Fruit fly (Drosophila melanogaster) whole organism, prepupa: ENCODE measurements around the gene yellow-f.

Source experiments
- Blimp-1 ChIP-seq: fragments of 200-800 bp; sonication (Bioruptor generic); optimal IDR thresholded peaks from 3 replicates; lab custom pipeline; 2017; ENCODE audit warnings: missing biosample characterization, missing genetic modification characterization, mild to moderate bottlenecking, moderate library complexity, missing genetic modification reagents
- CG10631 ChIP-seq: fragments of 200-800 bp; sonication (Bioruptor generic); optimal IDR thresholded peaks from 2 replicates; lab custom pipeline; 2016; ENCODE audit warnings: missing biosample characterization, missing genetic modification characterization
- CG11762 ChIP-seq: fragments of 200-800 bp; sonication (Bioruptor generic); optimal IDR thresholded peaks from 3 replicates; lab custom pipeline; 2016; ENCODE audit warnings: missing biosample characterization, missing genetic modification characterization; ENCODE audit not compliant: insufficient read depth
- CG1621 ChIP-seq: fragments of 200-800 bp; sonication (Bioruptor generic); optimal IDR thresholded peaks from 3 replicates; lab custom pipeline; 2018; ENCODE audit warnings: missing biosample characterization, mild to moderate bottlenecking, missing genetic modification characterization
- CG3032 ChIP-seq: fragments of 200-800 bp; optimal IDR thresholded peaks from 2 replicates; lab custom pipeline; 2019; ENCODE audit warnings: missing biosample characterization, mild to moderate bottlenecking, missing genetic modification characterization, moderate library complexity
- CG32006 ChIP-seq: fragments of 200-800 bp; sonication (Bioruptor generic); optimal IDR thresholded peaks from 3 replicates; lab custom pipeline; 2017; ENCODE audit warnings: missing biosample characterization, mild to moderate bottlenecking, missing genetic modification characterization
- CG34406 ChIP-seq: fragments of 200-800 bp; sonication (Bioruptor generic); optimal IDR thresholded peaks from 3 replicates; lab custom pipeline; 2016; ENCODE audit warnings: missing biosample characterization, missing genetic modification characterization
- CG6163 ChIP-seq: fragments of 200-800 bp; sonication (Bioruptor generic); IDR thresholded peaks from 3 replicates; pipeline ENCODE4 v1.3.6; 2022; ENCODE audit warnings: missing biosample characterization, missing genetic modification characterization
- CG6276 ChIP-seq: fragments of 200-800 bp; sonication (Bioruptor generic); optimal IDR thresholded peaks from 2 replicates; lab custom pipeline; 2017; ENCODE audit warnings: missing biosample characterization, mild to moderate bottlenecking, missing genetic modification characterization
- CG6808 ChIP-seq: fragments of 200-800 bp; sonication (Bioruptor generic); optimal IDR thresholded peaks from 3 replicates; lab custom pipeline; 2017; ENCODE audit warnings: missing biosample characterization, missing genetic modification characterization, mild to moderate bottlenecking, moderate library complexity, missing genetic modification reagents
- CG6854 ChIP-seq: fragments of 200-800 bp; sonication (Bioruptor generic); optimal IDR thresholded peaks from 2 replicates; lab custom pipeline; 2017; ENCODE audit warnings: missing biosample characterization, mild to moderate bottlenecking, missing genetic modification characterization
- CG7368 ChIP-seq: fragments of 200-800 bp; sonication (Bioruptor generic); optimal IDR thresholded peaks from 3 replicates; lab custom pipeline; 2016; ENCODE audit warnings: missing biosample characterization, missing genetic modification characterization
- CG8119 ChIP-seq: fragments of 200-800 bp; sonication (Bioruptor generic); IDR thresholded peaks from 3 replicates; pipeline ENCODE4 v1.3.6; 2022; ENCODE audit warnings: missing biosample characterization, missing genetic modification characterization
- CG9139 ChIP-seq: fragments of 200-800 bp; sonication (Bioruptor generic); optimal IDR thresholded peaks from 3 replicates; lab custom pipeline; 2017; ENCODE audit warnings: missing biosample characterization, mild to moderate bottlenecking, missing genetic modification characterization
- Eip75B ChIP-seq: fragments of 200-800 bp; sonication (Bioruptor generic); optimal IDR thresholded peaks from 3 replicates; lab custom pipeline; 2016; ENCODE audit warnings: missing biosample characterization, missing genetic modification characterization
- Ets21C ChIP-seq: fragments of 200-800 bp; sonication (Bioruptor generic); optimal IDR thresholded peaks from 3 replicates; lab custom pipeline; 2016; ENCODE audit warnings: missing biosample characterization, missing genetic modification characterization
- Hr4 ChIP-seq: fragments of 200-800 bp; sonication (Bioruptor generic); optimal IDR thresholded peaks from 3 replicates; lab custom pipeline; 2016; ENCODE audit warnings: missing biosample characterization, missing genetic modification characterization
- Lpt ChIP-seq: fragments of 200-800 bp; sonication (Bioruptor generic); optimal IDR thresholded peaks from 3 replicates; lab custom pipeline; 2016; ENCODE audit warnings: missing biosample characterization, missing genetic modification characterization
- Met ChIP-seq: fragments of 200-800 bp; sonication (Bioruptor generic); optimal IDR thresholded peaks from 3 replicates; lab custom pipeline; 2016; ENCODE audit warnings: missing biosample characterization, missing genetic modification characterization
- Smox ChIP-seq: fragments of 200-800 bp; sonication (Bioruptor generic); optimal IDR thresholded peaks from 3 replicates; lab custom pipeline; 2016; ENCODE audit warnings: missing biosample characterization, missing genetic modification characterization
- Sox102F ChIP-seq: fragments of 200-800 bp; sonication (Bioruptor generic); optimal IDR thresholded peaks from 2 replicates; lab custom pipeline; 2016; ENCODE audit warnings: missing biosample characterization, mild to moderate bottlenecking, missing genetic modification characterization
- Sox14 ChIP-seq: fragments of 200-800 bp; sonication (Bioruptor generic); optimal IDR thresholded peaks from 3 replicates; lab custom pipeline; 2016; ENCODE audit warnings: missing biosample characterization, missing genetic modification characterization
- Sox15 ChIP-seq: fragments of 200-800 bp; sonication (Bioruptor generic); optimal IDR thresholded peaks from 3 replicates; lab custom pipeline; 2016; ENCODE audit warnings: missing biosample characterization, missing genetic modification characterization
- acj6 ChIP-seq: fragments of 200-800 bp; sonication (Bioruptor generic); optimal IDR thresholded peaks from 3 replicates; lab custom pipeline; 2016; ENCODE audit warnings: missing biosample characterization, missing genetic modification characterization
- cyc ChIP-seq: fragments of 200-800 bp; sonication (Bioruptor generic); optimal IDR thresholded peaks from 3 replicates; lab custom pipeline; 2016; ENCODE audit warnings: missing biosample characterization, missing genetic modification characterization
- dac ChIP-seq: fragments of 200-800 bp; sonication (Bioruptor generic); optimal IDR thresholded peaks from 2 replicates; lab custom pipeline; 2017; ENCODE audit warnings: missing biosample characterization, mild to moderate bottlenecking, missing genetic modification characterization
- dsx ChIP-seq: fragments of 200-800 bp; optimal IDR thresholded peaks from 3 replicates; lab custom pipeline; 2019; ENCODE audit warnings: missing biosample characterization, mild to moderate bottlenecking, missing genetic modification characterization, moderate library complexity; ENCODE audit not compliant: poor library complexity, severe bottlenecking
- eg ChIP-seq: fragments of 200-800 bp; sonication (Bioruptor generic); IDR thresholded peaks from 3 replicates; pipeline ENCODE4 v1.3.6; 2022; ENCODE audit warnings: missing biosample characterization, missing genetic modification characterization
- esn ChIP-seq: fragments of 200-800 bp; sonication (Bioruptor generic); optimal IDR thresholded peaks from 2 replicates; lab custom pipeline; 2016; ENCODE audit warnings: missing biosample characterization, mild to moderate bottlenecking, missing genetic modification characterization, moderate library complexity
- fd85E ChIP-seq: fragments of 200-800 bp; sonication (Bioruptor generic); optimal IDR thresholded peaks from 3 replicates; lab custom pipeline; 2016; ENCODE audit warnings: missing biosample characterization, missing genetic modification characterization
- fkh ChIP-seq: fragments of 200-800 bp; sonication (Bioruptor generic); optimal IDR thresholded peaks from 3 replicates; lab custom pipeline; 2017; ENCODE audit warnings: missing biosample characterization, mild to moderate bottlenecking, missing genetic modification characterization, moderate library complexity
- lz ChIP-seq: fragments of 200-800 bp; sonication (Bioruptor generic); optimal IDR thresholded peaks from 3 replicates; lab custom pipeline; 2016; ENCODE audit warnings: missing biosample characterization, missing genetic modification characterization
- pdm3 ChIP-seq: fragments of 200-800 bp; sonication (Bioruptor generic); optimal IDR thresholded peaks from 3 replicates; lab custom pipeline; 2016; ENCODE audit warnings: missing biosample characterization, missing genetic modification characterization
- spab ChIP-seq: fragments of 200-800 bp; sonication (Bioruptor generic); optimal IDR thresholded peaks from 2 replicates; lab custom pipeline; 2017; ENCODE audit warnings: missing biosample characterization, mild to moderate bottlenecking, missing genetic modification characterization, missing genetic modification reagents
- ss ChIP-seq, 2 experiments: fragments of 200-800 bp; sonication (Bioruptor generic); optimal IDR thresholded peaks; 2 replicates in 1 of 2; 3 replicates in 1 of 2; lab custom pipeline; 2017 to 2018; ENCODE audit warnings: mild to moderate bottlenecking in 2 of 2, missing biosample characterization in 2 of 2, missing genetic modification characterization in 2 of 2, moderate library complexity in 1 of 2
- svp ChIP-seq: fragments of 200-800 bp; sonication (Bioruptor generic); peaks from one replicate; lab custom pipeline; 2016; ENCODE audit warnings: missing biosample characterization, missing genetic modification characterization
- topi ChIP-seq: fragments of 200-800 bp; sonication (Bioruptor generic); optimal IDR thresholded peaks from 3 replicates; lab custom pipeline; 2016; ENCODE audit warnings: missing biosample characterization, missing genetic modification characterization

Gene yellow-f

dm6 chr3R:13039037-13039583 lies 46.1 kb upstream of the yellow-f start (continued):
- peak; percentile 12 for TF ChIP-seq pdm3 (GFP tag; lab: Kevin White, UChicago)
- peak; percentile 30 for TF ChIP-seq topi
- TF ChIP-seq Sox15 (GFP tag; lab: Kevin White, UChicago), result no peak
- TF ChIP-seq CG6808, result peak; percentile 16
- no peak for TF ChIP-seq Ets21C
- peak; percentile 9 for TF ChIP-seq spab (GFP tag; lab: Kevin White, UChicago)
- TF ChIP-seq eg (GFP tag; lab: Robert Waterston, UW), result peak; percentile 57; the same call in 2 of the 3 replicates
- no peak for TF ChIP-seq ss (GFP tag; optimal IDR thresholded peaks at IDR 0.05; lab: Kevin White, UChicago)
- TF ChIP-seq Smox (GFP tag; lab: Kevin White, UChicago), result peak; percentile 22
- TF ChIP-seq Hr4 (GFP tag; lab: Kevin White, UChicago), result no peak
- TF ChIP-seq fd85E (GFP tag; lab: Kevin White, UChicago), result no peak
- no peak for TF ChIP-seq CG32006 (GFP tag; lab: Kevin White, UChicago)
- TF ChIP-seq Sox14 (GFP tag; lab: Kevin White, UChicago), result peak; percentile 24
- TF ChIP-seq CG1621, result no peak
- TF ChIP-seq CG8119, result 0 out of 3 replicates have a peak, but pooled peaks have one; percentile 32
- TF ChIP-seq CG6163 (GFP tag; lab: Robert Waterston, UW), result peak; percentile 54; the same call in 2 of the 3 replicates
- no peak for TF ChIP-seq CG6854

- TF ChIP-seq Sox15 (GFP tag; lab: Kevin White, UChicago) (no peak), Sox102F (GFP tag; lab: Kevin White, UChicago) (no peak), CG32006 (GFP tag; lab: Kevin White, UChicago) (no peak), Lpt (GFP tag; lab: Kevin White, UChicago) (no peak), Hr4 (GFP tag; lab: Kevin White, UChicago) (no peak), cyc (GFP tag; lab: Kevin White, UChicago) (no peak), CG34406 (no peak), Ets21C (no peak), CG10631 (no peak), CG6276 (GFP tag; lab: Kevin White, UChicago) (no peak), lz (GFP tag; lab: Kevin White, UChicago) (no peak), pdm3 (GFP tag; lab: Kevin White, UChicago) (no peak), acj6 (no peak)
Observed at dm6 chr3R:13038075-13038474, 45.1 kb upstream of the yellow-f start, which contains the start of gene CG11668. TSS of gene CG11668 (plus strand) at chr3R:13038375.

DNA sequence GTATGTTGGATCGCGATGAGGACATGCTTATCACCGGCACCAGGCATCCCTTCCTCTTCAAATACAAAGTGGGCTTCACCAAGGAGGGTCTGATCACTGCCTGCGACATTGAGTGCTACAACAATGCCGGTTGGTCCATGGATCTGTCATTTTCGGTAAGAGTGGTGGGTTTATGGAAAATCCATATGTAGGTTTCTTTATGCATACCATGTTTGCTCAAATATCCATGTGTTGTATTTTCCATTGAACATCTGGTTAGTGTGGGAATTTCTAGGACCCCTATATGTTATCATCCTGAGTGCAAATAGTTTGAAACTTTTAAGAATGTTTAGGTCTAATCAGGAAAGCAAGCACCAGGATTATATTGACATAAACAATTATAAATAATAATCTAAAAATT lies 43.1 kb upstream of the yellow-f start:
- no peak for TF ChIP-seq CG8119

dm6 chr3R:13033670-13034069 lies 40.7 kb upstream of the yellow-f start:
- TF ChIP-seq CG8119 (no peak), CG9139 (GFP tag; lab: Kevin White, UChicago) (no peak), CG3032 (tag; lab: Kevin White, UChicago) (no peak), esn (GFP tag; lab: Kevin White, UChicago) (no peak), Sox102F (GFP tag; lab: Kevin White, UChicago) (no peak), Blimp-1 (GFP tag; lab: Kevin White, UChicago) (no peak), dsx (no peak), svp (GFP tag; lab: Kevin White, UChicago) (no peak), CG11762 (GFP tag; lab: Kevin White, UChicago) (no peak)
- TF ChIP-seq, all 60 proteins: peak for 0

dm6 chr3R:13032975-13033445 lies 40.0 kb upstream of the yellow-f start:
- TF ChIP-seq svp (GFP tag; lab: Kevin White, UChicago) (peak; percentile 99), CG6854 (no peak), CG3032 (tag; lab: Kevin White, UChicago) (no peak), Met (no peak), dac (no peak), Smox (GFP tag; lab: Kevin White, UChicago) (no peak), CG7368 (no peak), eg (GFP tag; lab: Robert Waterston, UW) (no peak), fd85E (GFP tag; lab: Kevin White, UChicago) (no peak), CG10631 (no peak), fkh (peak; percentile 99), Eip75B (GFP tag; lab: Kevin White, UChicago) (no peak), Lpt (GFP tag; lab: Kevin White, UChicago) (peak; percentile 3)
